Fruit fly (Drosophila melanogaster): ENCODE measurements around the gene for.

The for gene

DNA sequence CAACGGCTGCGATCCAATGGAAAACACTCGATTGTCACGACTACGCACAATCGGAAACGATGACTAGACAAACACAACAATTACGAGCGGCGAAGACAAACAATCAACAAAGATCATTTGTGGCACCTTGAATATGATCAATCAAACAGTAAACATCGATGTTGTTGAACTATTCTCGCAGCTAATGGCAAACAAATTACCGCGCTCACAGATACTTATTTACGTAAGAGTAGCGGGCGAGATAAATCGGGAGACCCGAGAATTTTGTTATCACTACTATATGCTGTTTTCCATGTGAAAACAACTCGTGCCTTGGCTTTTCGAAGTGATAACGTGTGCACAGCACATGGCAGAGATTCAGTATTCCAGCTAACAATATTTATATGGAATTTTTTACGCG is 27.9 kb downstream of the for start (continued):
- TF ChIP-seq D (optimal IDR thresholded peaks at IDR 0.05) (no peak), D (GFP tag; optimal IDR thresholded peaks at IDR 0.05) (peak; percentile 92), CG2875 (GFP tag; optimal IDR thresholded peaks at IDR 0.05) (peak; percentile 81), TFAM (GFP tag; optimal IDR thresholded peaks at IDR 0.05) (peak; percentile 79), jumu (GFP tag; optimal IDR thresholded peaks at IDR 0.05) (peak; percentile 80), CG11085 (GFP tag; IDR thresholded peaks at IDR 0.05) (no peak), CG8944 (GFP tag; optimal IDR thresholded peaks at IDR 0.05) (peak; percentile 74), row (GFP tag; IDR thresholded peaks at IDR 0.05) (peak; percentile 25; the same call in 1 of the 3 replicates), CG10431 (GFP tag; optimal IDR thresholded peaks at IDR 0.05) (no peak), CG8478 (optimal IDR thresholded peaks at IDR 0.05) (no peak), kni (GFP tag; optimal IDR thresholded peaks at IDR 0.05) (peak; percentile 96), exex (tag; optimal IDR thresholded peaks at IDR 0.05) (peak; percentile 85), Side (GFP tag; optimal IDR thresholded peaks at IDR 0.05) (peak; percentile 81), zfh2 (GFP tag; optimal IDR thresholded peaks at IDR 0.05) (no peak), Mad (GFP tag; optimal IDR thresholded peaks at IDR 0.05) (peak; percentile 86), ken (GFP tag; IDR thresholded peaks at IDR 0.05) (no peak), mld (GFP tag; IDR thresholded peaks at IDR 0.05; ENCODE audit: partially characterized antibody) (no peak), en (GFP tag; optimal IDR thresholded peaks at IDR 0.05) (peak; percentile 33), mirr (GFP tag; optimal IDR thresholded peaks at IDR 0.05) (peak; percentile 97), CG18619 (GFP tag; optimal IDR thresholded peaks at IDR 0.05) (peak; percentile 56), CG42726 (GFP tag; IDR thresholded peaks at IDR 0.05; ENCODE audit: partially characterized antibody) (no peak), wdn (GFP tag; IDR thresholded peaks at IDR 0.05) (no peak), cwo (GFP tag; optimal IDR thresholded peaks at IDR 0.05) (peak; percentile 83), slbo (GFP tag; IDR thresholded peaks at IDR 0.05) (peak; percentile 37; the same call in 1 of the 2 replicates), Rx (GFP tag; IDR thresholded peaks at IDR 0.05) (no peak), Kr (GFP tag; optimal IDR thresholded peaks at IDR 0.05) (peak; percentile 98), kah (GFP tag; optimal IDR thresholded peaks at IDR 0.05) (peak; percentile 45), wor (GFP tag; IDR thresholded peaks at IDR 0.05) (no peak), CG15011 (GFP tag; optimal IDR thresholded peaks at IDR 0.05) (peak; percentile 89), CG13424 (tag; optimal IDR thresholded peaks at IDR 0.05) (no peak), CG12155 (GFP tag; optimal IDR thresholded peaks at IDR 0.05) (no peak), CG11093 (GFP tag; IDR thresholded peaks at IDR 0.05) (no peak; the same call in 2 of the 3 replicates), Awh (GFP tag; IDR thresholded peaks at IDR 0.05) (peak; percentile 83), stc (GFP tag; IDR thresholded peaks at IDR 0.05) (peak; percentile 54; the same call in 1 of the 2 replicates), Ada2b (GFP tag; IDR thresholded peaks at IDR 0.05) (no peak), CG6813 (GFP tag; optimal IDR thresholded peaks at IDR 0.05) (peak; percentile 97), CG8924 (tag; optimal IDR thresholded peaks at IDR 0.05) (peak; percentile 84), CG16779 (GFP tag; IDR thresholded peaks at IDR 0.05) (no peak), Med (GFP tag) (peak; percentile 86), gcm2 (GFP tag; optimal IDR thresholded peaks at IDR 0.05) (no peak), amos (GFP tag; IDR thresholded peaks at IDR 0.05; ENCODE audit: partially characterized antibody) (no peak), CG6689 (GFP tag; IDR thresholded peaks at IDR 0.05) (peak; percentile 45), CG14710 (tag; optimal IDR thresholded peaks at IDR 0.05) (peak; percentile 91), usp (GFP tag; optimal IDR thresholded peaks at IDR 0.05) (no peak), schlank (tag; optimal IDR thresholded peaks at IDR 0.05) (peak; percentile 22), CG12219 (GFP tag; optimal IDR thresholded peaks at IDR 0.05) (no peak), Dll (GFP tag; IDR thresholded peaks at IDR 0.05; ENCODE audit: partially characterized antibody) (no peak), esg (GFP tag; conservative IDR thresholded peaks at IDR 0.05) (no peak), abd-A (tag; optimal IDR thresholded peaks at IDR 0.05) (peak; percentile 62), cad (GFP tag; optimal IDR thresholded peaks at IDR 0.05) (no peak), CG15696 (tag; optimal IDR thresholded peaks at IDR 0.05) (peak; percentile 98), CG14014 (GFP tag; IDR thresholded peaks at IDR 0.05) (peak; percentile 87; the same call in 1 of the 2 replicates)
